Fruit fly (Drosophila melanogaster) whole organism, embryonic: ENCODE data around the gene Datp.
A peak's percentile ranks its signal among the peaks of the same experiment; 100 is the strongest.

Experiments used
- B-H1 ChIP-seq: fragments of 200-800 bp; sonication (Bioruptor generic); IDR thresholded peaks from 3 replicates; pipeline ENCODE4 v1.3.6; 2022; ENCODE audit warnings: missing biosample characterization, missing genetic modification characterization
- Blimp-1 ChIP-seq: fragments of 200-800 bp; sonication (Bioruptor generic); optimal IDR thresholded peaks from 3 replicates; lab custom pipeline; 2018; ENCODE audit warnings: missing biosample characterization, missing genetic modification characterization, mild to moderate bottlenecking, moderate library complexity, missing genetic modification reagents
- CG10267 ChIP-seq: fragments of 200-800 bp; sonication (Bioruptor generic); optimal IDR thresholded peaks from 2 replicates; lab custom pipeline; 2018; ENCODE audit warnings: missing biosample characterization, mild to moderate bottlenecking, missing genetic modification characterization, moderate library complexity
- CG10543 ChIP-seq: fragments of 200-800 bp; sonication (Bioruptor generic); optimal IDR thresholded peaks from 3 replicates; lab custom pipeline; 2017; ENCODE audit warnings: missing biosample characterization, mild to moderate bottlenecking, missing genetic modification characterization, moderate library complexity
- CG10979 ChIP-seq: fragments of 200-800 bp; sonication (Bioruptor generic); optimal IDR thresholded peaks from 2 replicates; lab custom pipeline; 2018; ENCODE audit warnings: missing biosample characterization, mild to moderate bottlenecking, missing genetic modification characterization, moderate library complexity
- CG11247 ChIP-seq: fragments of 200-800 bp; sonication (Bioruptor generic); IDR thresholded peaks from 2 replicates; pipeline ENCODE4 v1.3.6; 2022; ENCODE audit warnings: missing biosample characterization, missing genetic modification characterization
- CG11695 ChIP-seq: fragments of 200-800 bp; sonication (Bioruptor generic); IDR thresholded peaks from 3 replicates; pipeline ENCODE4 v1.3.6; 2022; ENCODE audit warnings: missing biosample characterization, missing genetic modification characterization
- CG12219 ChIP-seq: fragments of 200-800 bp; sonication (Bioruptor generic); optimal IDR thresholded peaks from 3 replicates; lab custom pipeline; 2018; ENCODE audit warnings: missing biosample characterization, mild to moderate bottlenecking, missing genetic modification characterization
- CG14860 ChIP-seq: fragments of 200-800 bp; sonication (Bioruptor generic); IDR thresholded peaks from 3 replicates; pipeline ENCODE4 v1.3.6; 2022; ENCODE audit warnings: missing biosample characterization, missing genetic modification characterization; ENCODE audit not compliant: partially characterized antibody
- CG15011 ChIP-seq: fragments of 200-800 bp; sonication (Bioruptor generic); optimal IDR thresholded peaks from 3 replicates; lab custom pipeline; 2018; ENCODE audit warnings: missing biosample characterization, mild to moderate bottlenecking, missing genetic modification characterization
- CG1603 ChIP-seq: fragments of 200-800 bp; sonication (Bioruptor generic); optimal IDR thresholded peaks from 2 replicates; lab custom pipeline; 2019; ENCODE audit warnings: missing biosample characterization, mild to moderate bottlenecking, missing genetic modification characterization, moderate library complexity
- CG1832 ChIP-seq: fragments of 200-800 bp; sonication (Bioruptor generic); optimal IDR thresholded peaks from 2 replicates; lab custom pipeline; 2017; ENCODE audit warnings: missing biosample characterization, mild to moderate bottlenecking, missing genetic modification characterization, inconsistent platforms
- CG18476 ChIP-seq: fragments of 200-800 bp; sonication (Bioruptor generic); optimal IDR thresholded peaks from 2 replicates; lab custom pipeline; 2016; ENCODE audit warnings: missing biosample characterization, mild to moderate bottlenecking, missing genetic modification characterization
- CG2199 ChIP-seq: fragments of 200-800 bp; sonication (Bioruptor generic); IDR thresholded peaks from 3 replicates; pipeline ENCODE4 v1.3.6; 2022; ENCODE audit warnings: missing biosample characterization, missing genetic modification characterization
- CG30403 ChIP-seq: fragments of 200-800 bp; sonication (Bioruptor generic); optimal IDR thresholded peaks from 3 replicates; lab custom pipeline; 2016; ENCODE audit warnings: missing biosample characterization, missing genetic modification characterization
- CG32767 ChIP-seq: fragments of 200-800 bp; sonication (Bioruptor generic); IDR thresholded peaks from 2 replicates; pipeline ENCODE4 v1.3.6; 2022; ENCODE audit warnings: missing biosample characterization, missing genetic modification characterization
- CG3281 ChIP-seq: fragments of 200-800 bp; sonication (Bioruptor generic); optimal IDR thresholded peaks from 3 replicates; lab custom pipeline; 2017; ENCODE audit warnings: missing biosample characterization, mild to moderate bottlenecking, missing genetic modification characterization
- CG33213 ChIP-seq: fragments of 200-800 bp; sonication (Bioruptor generic); optimal IDR thresholded peaks from 3 replicates; lab custom pipeline; 2016; ENCODE audit warnings: missing biosample characterization, missing genetic modification characterization
- CG33557 ChIP-seq: fragments of 200-800 bp; sonication (Bioruptor generic); optimal IDR thresholded peaks from 2 replicates; lab custom pipeline; 2019; ENCODE audit warnings: missing biosample characterization, mild to moderate bottlenecking, missing genetic modification characterization, moderate library complexity
- CG3838 ChIP-seq: fragments of 200-800 bp; sonication (Bioruptor generic); optimal IDR thresholded peaks from 3 replicates; lab custom pipeline; 2016; ENCODE audit warnings: missing biosample characterization, missing genetic modification characterization
- CG4854 ChIP-seq: fragments of 200-800 bp; sonication (Bioruptor generic); optimal IDR thresholded peaks from 2 replicates; lab custom pipeline; 2016; ENCODE audit warnings: missing biosample characterization, missing genetic modification characterization, inconsistent platforms
- CG6272 ChIP-seq: fragments of 200-800 bp; sonication (Bioruptor generic); IDR thresholded peaks from 2 replicates; pipeline ENCODE4 v1.3.6; 2022; ENCODE audit warnings: missing biosample characterization, missing genetic modification characterization
- CG6791 ChIP-seq: fragments of 200-800 bp; sonication (Bioruptor generic); IDR thresholded peaks from 3 replicates; pipeline ENCODE4 v1.3.6; 2022; ENCODE audit warnings: missing biosample characterization, missing genetic modification characterization; ENCODE audit not compliant: partially characterized antibody
- CG9609 ChIP-seq: fragments of 200-800 bp; sonication (Bioruptor generic); optimal IDR thresholded peaks from 3 replicates; lab custom pipeline; 2016; ENCODE audit warnings: missing biosample characterization, missing genetic modification characterization
- Chrac-16 ChIP-seq: fragments of 200-800 bp; sonication (Bioruptor generic); optimal IDR thresholded peaks from 3 replicates; lab custom pipeline; 2016; ENCODE audit warnings: missing biosample characterization, missing genetic modification characterization
- Dll ChIP-seq: fragments of 200-800 bp; sonication (Bioruptor generic); IDR thresholded peaks from 4 replicates; pipeline ENCODE4 v1.3.6; 2022; ENCODE audit warnings: missing biosample characterization, missing genetic modification characterization; ENCODE audit not compliant: partially characterized antibody
- ERR ChIP-seq: fragments of 200-800 bp; sonication (Bioruptor generic); optimal IDR thresholded peaks from 2 replicates; lab custom pipeline; 2016; ENCODE audit warnings: missing biosample characterization, missing genetic modification characterization
- HHEX ChIP-seq: fragments of 200-800 bp; sonication (Bioruptor generic); optimal IDR thresholded peaks from 3 replicates; lab custom pipeline; 2017; ENCODE audit warnings: missing biosample characterization, mild to moderate bottlenecking, missing genetic modification characterization, missing genetic modification reagents
- Hr3 ChIP-seq: fragments of 200-800 bp; sonication (Bioruptor generic); optimal IDR thresholded peaks from 3 replicates; lab custom pipeline; 2016; ENCODE audit warnings: missing biosample characterization, missing genetic modification characterization
- Hr39 ChIP-seq: fragments of >200 bp; optimal IDR thresholded peaks from 2 replicates; lab custom pipeline; 2017
- Jarid2 ChIP-seq: fragments of 200-800 bp; sonication (Bioruptor generic); optimal IDR thresholded peaks from 3 replicates; lab custom pipeline; 2017; ENCODE audit warnings: mild to moderate bottlenecking, missing biosample characterization, missing genetic modification reagents, missing genetic modification characterization
- Xrp1 ChIP-seq: fragments of 200-800 bp; sonication (Bioruptor generic); IDR thresholded peaks from 2 replicates; pipeline ENCODE4 v1.3.6; 2022; ENCODE audit warnings: missing biosample characterization, missing genetic modification characterization
- ash1 ChIP-seq: fragments of 200-800 bp; sonication (Bioruptor generic); optimal IDR thresholded peaks from 2 replicates; lab custom pipeline; 2018; ENCODE audit warnings: missing biosample characterization, mild to moderate bottlenecking, missing genetic modification characterization
- chm ChIP-seq: fragments of 200-800 bp; sonication (Bioruptor generic); IDR thresholded peaks from 2 replicates; pipeline ENCODE4 v1.3.6; 2022; ENCODE audit warnings: missing biosample characterization, missing genetic modification characterization
- crc ChIP-seq: fragments of 200-800 bp; sonication (Bioruptor generic); optimal IDR thresholded peaks from 2 replicates; lab custom pipeline; 2016; ENCODE audit warnings: missing biosample characterization, missing genetic modification characterization
- esg ChIP-seq: fragments of 200-800 bp; sonication (Bioruptor generic); conservative IDR thresholded peaks from 2 replicates; pipeline ENCODE4 v1.3.6; 2022; ENCODE audit warnings: missing biosample characterization, missing genetic modification characterization
- fd64A ChIP-seq: fragments of 200-800 bp; sonication (Bioruptor generic); optimal IDR thresholded peaks from 3 replicates; lab custom pipeline; 2018; ENCODE audit warnings: missing biosample characterization, mild to moderate bottlenecking, missing genetic modification characterization
- gem ChIP-seq: fragments of 200-800 bp; sonication (Bioruptor generic); optimal IDR thresholded peaks from 2 replicates; lab custom pipeline; 2019; ENCODE audit warnings: missing biosample characterization, mild to moderate bottlenecking, missing genetic modification characterization, moderate library complexity
- gsb-n ChIP-seq: fragments of 200-800 bp; sonication (Bioruptor generic); optimal IDR thresholded peaks from 3 replicates; lab custom pipeline; 2018; ENCODE audit warnings: missing biosample characterization, mild to moderate bottlenecking, missing genetic modification characterization
- h ChIP-seq: fragments of >200 bp; optimal IDR thresholded peaks from 2 replicates; lab custom pipeline; 2017
- ham ChIP-seq: fragments of 200-800 bp; sonication (Bioruptor generic); IDR thresholded peaks from 2 replicates; pipeline ENCODE4 v1.3.6; 2022; ENCODE audit warnings: missing biosample characterization, missing genetic modification characterization
- kah ChIP-seq: fragments of 200-800 bp; sonication (Bioruptor generic); optimal IDR thresholded peaks from 2 replicates; lab custom pipeline; 2018; ENCODE audit warnings: missing biosample characterization, mild to moderate bottlenecking, missing genetic modification characterization
- lmd ChIP-seq: fragments of 200-800 bp; sonication (Bioruptor generic); IDR thresholded peaks from 2 replicates; pipeline ENCODE4 v1.3.6; 2022; ENCODE audit warnings: missing biosample characterization, missing genetic modification characterization
- peb ChIP-seq: fragments of 200-800 bp; sonication (Bioruptor generic); IDR thresholded peaks from 2 replicates; pipeline ENCODE4 v1.3.6; 2022; ENCODE audit warnings: missing biosample characterization, missing genetic modification characterization
- pita ChIP-seq: fragments of 200-800 bp; sonication (Bioruptor generic); optimal IDR thresholded peaks from 2 replicates; lab custom pipeline; 2017; ENCODE audit warnings: missing biosample characterization, mild to moderate bottlenecking, missing genetic modification characterization
- pum ChIP-seq: fragments of 200-800 bp; sonication (Bioruptor generic); optimal IDR thresholded peaks from 2 replicates; lab custom pipeline; 2016; ENCODE audit warnings: missing biosample characterization, missing genetic modification characterization
- row ChIP-seq: fragments of 200-800 bp; sonication (Bioruptor generic); IDR thresholded peaks from 3 replicates; pipeline ENCODE4 v1.3.6; 2022; ENCODE audit warnings: missing biosample characterization, missing genetic modification characterization
- sr ChIP-seq: fragments of 200-800 bp; sonication (Bioruptor generic); IDR thresholded peaks from 3 replicates; pipeline ENCODE4 v1.3.6; 2022; ENCODE audit warnings: missing biosample characterization, missing genetic modification characterization
- vnd ChIP-seq: fragments of 200-800 bp; sonication (Bioruptor generic); IDR thresholded peaks from 3 replicates; pipeline ENCODE4 v1.3.6; 2022; ENCODE audit warnings: missing biosample characterization, missing genetic modification characterization; ENCODE audit not compliant: partially characterized antibody
- wor ChIP-seq: fragments of 200-800 bp; sonication (Bioruptor generic); IDR thresholded peaks from 2 replicates; pipeline ENCODE4 v1.3.6; 2022; ENCODE audit warnings: missing biosample characterization, missing genetic modification characterization
- zen ChIP-seq: fragments of 200-800 bp; sonication (Bioruptor generic); optimal IDR thresholded peaks from 3 replicates; lab custom pipeline; 2018; ENCODE audit warnings: missing biosample characterization, mild to moderate bottlenecking, missing genetic modification characterization, moderate library complexity
- zen2 ChIP-seq: fragments of 200-800 bp; sonication (Bioruptor generic); IDR thresholded peaks from 3 replicates; pipeline ENCODE4 v1.3.6; 2022; ENCODE audit warnings: missing biosample characterization, missing genetic modification characterization; ENCODE audit not compliant: partially characterized antibody

Datp gene

dm6 chr2L:9897296-9897695, 41.3 kb downstream of the Datp start, which contains the start of gene RpS2 (continued):
- no peak for TF ChIP-seq CG11247 (GFP tag; lab: Robert Waterston, UW)
- TF ChIP-seq CG30403 (GFP tag; lab: Kevin White, UChicago) = peak; percentile 38
- TF ChIP-seq CG6272 (GFP tag; lab: Robert Waterston, UW) = peak; percentile 43
- peak; percentile 90 for TF ChIP-seq CG1603
- TF ChIP-seq CG2199 = no peak
- no peak for TF ChIP-seq Xrp1 (GFP tag; lab: Robert Waterston, UW)
- TF ChIP-seq Dll (GFP tag; lab: Robert Waterston, UW) = peak; percentile 97
- TF ChIP-seq CG6791 (GFP tag; lab: Robert Waterston, UW) = peak; percentile 99
- TF ChIP-seq B-H1 = no peak
- peak; percentile 32 for TF ChIP-seq Hr3 (GFP tag; lab: Kevin White, UChicago)
- peak; percentile 21 for TF ChIP-seq Chrac-16 (GFP tag; lab: Kevin White, UChicago)
- no peak for TF ChIP-seq ham
- TF ChIP-seq CG1832 = no peak
- TF ChIP-seq CG10979 (tag; lab: Kevin White, UChicago) = peak; percentile 38
- TF ChIP-seq ERR (GFP tag; lab: Kevin White, UChicago) = no peak
- TF ChIP-seq CG18476 (GFP tag; lab: Kevin White, UChicago) = no peak
- TF ChIP-seq CG3281 (GFP tag; lab: Kevin White, UChicago) = peak; percentile 37
- TF ChIP-seq wor (GFP tag; lab: Robert Waterston, UW) = no peak
- TF ChIP-seq row (GFP tag; lab: Robert Waterston, UW) = peak; percentile 83
- TF ChIP-seq CG14860 (GFP tag; lab: Robert Waterston, UW) = peak; percentile 98
- TF ChIP-seq CG11695 (GFP tag; lab: Robert Waterston, UW) = no peak
- no peak for TF ChIP-seq CG32767 (GFP tag; lab: Robert Waterston, UW)
- TF ChIP-seq vnd (GFP tag; lab: Robert Waterston, UW) = peak; percentile 98
- TF ChIP-seq sr (GFP tag; lab: Robert Waterston, UW) = peak; percentile 22; the same call in 1 of the 3 replicates
- no peak for TF ChIP-seq CG15011 (GFP tag; lab: Kevin White, UChicago)
- no peak for TF ChIP-seq fd64A (GFP tag; lab: Kevin White, UChicago)
- TF ChIP-seq esg (GFP tag; lab: Robert Waterston, UW) = no peak
- no peak for TF ChIP-seq Blimp-1 (GFP tag; lab: Kevin White, UChicago)
- TF ChIP-seq Hr39 (lab: Kevin White, UChicago) = no peak
- peak; percentile 13 for TF ChIP-seq Jarid2 (GFP tag; lab: Kevin White, UChicago)
- peak; percentile 6 for TF ChIP-seq CG4854
- TF ChIP-seq gem (tag; lab: Kevin White, UChicago) = peak; percentile 30
- TF ChIP-seq CG10543 (GFP tag; lab: Kevin White, UChicago) = peak; percentile 47
- peak; percentile 87 for TF ChIP-seq chm (GFP tag; lab: Robert Waterston, UW)
- TF ChIP-seq zen (tag; lab: Kevin White, UChicago) = peak; percentile 3
- no peak for TF ChIP-seq pum (GFP tag; lab: Kevin White, UChicago)
- TF ChIP-seq CG3838 (GFP tag; lab: Kevin White, UChicago) = no peak
- peak; percentile 3 for TF ChIP-seq CG12219
- TF ChIP-seq CG9609 (GFP tag; lab: Kevin White, UChicago) = peak; percentile 19
- no peak for TF ChIP-seq peb (GFP tag; lab: Robert Waterston, UW)
- TF ChIP-seq CG10267 = peak; percentile 65
- TF ChIP-seq gsb-n (tag; lab: Kevin White, UChicago) = peak; percentile 60
- no peak for TF ChIP-seq crc (GFP tag; lab: Kevin White, UChicago)
- TF ChIP-seq lmd (GFP tag; lab: Robert Waterston, UW) = no peak
- peak; percentile 99 for TF ChIP-seq zen2 (GFP tag; lab: Robert Waterston, UW)
- peak; percentile 35 for TF ChIP-seq HHEX (GFP tag; lab: Kevin White, UChicago)
- no peak for TF ChIP-seq pita (GFP tag; lab: Kevin White, UChicago)
- TF ChIP-seq h = no peak
- peak; percentile 39 for TF ChIP-seq CG33213
- TF ChIP-seq CG33557 (GFP tag; lab: Kevin White, UChicago) = no peak
- TF ChIP-seq kah = no peak
- no peak for TF ChIP-seq ash1
